Worm (Caenorhabditis elegans): ENCODE measurements around the gene kbp-2.

- TF ChIP-seq cog-1 (tag; optimal IDR thresholded peaks at IDR 0.05) = no peak
- no peak for TF ChIP-seq tab-1 (GFP tag; IDR thresholded peaks at IDR 0.05)
Observed at ce11 chrIII:4900260-4900659, 3.4 kb downstream of the kbp-2 start, which contains the start of gene tag-340.
